Worm (Caenorhabditis elegans) whole organism, midembryonic: ENCODE data around the gene elt-1.
A peak's percentile ranks its signal among the peaks of the same experiment; 100 is the strongest.

Experiments
- T22C8.4 ChIP-seq: fragments of 200-800 bp; sonication (Bioruptor generic); IDR thresholded peaks from 2 replicates; pipeline ENCODE4 v1.3.6; 2022; ENCODE audit warnings: missing genetic modification characterization, missing compliant biosample characterization
- cog-1 ChIP-seq: sonication (generic microtip); optimal IDR thresholded peaks from 2 replicates; lab custom pipeline; 2016; ENCODE audit warnings: missing genetic modification characterization, missing compliant biosample characterization
- flt-1 ChIP-seq: fragments of 200-800 bp; sonication (Bioruptor generic); IDR thresholded peaks from 2 replicates; pipeline ENCODE4 v1.3.6; 2022; ENCODE audit warnings: missing genetic modification characterization, missing compliant biosample characterization
- klf-2 ChIP-seq: fragments of 200-800 bp; sonication (Bioruptor generic); conservative IDR thresholded peaks from 2 replicates; pipeline ENCODE4 v1.3.6; 2022; ENCODE audit warnings: missing genetic modification reagents, missing genetic modification characterization, missing compliant biosample characterization
- med-1 ChIP-seq: sonication (generic microtip); optimal IDR thresholded peaks from 2 replicates; lab custom pipeline; 2017; ENCODE audit warnings: missing genetic modification characterization, mild to moderate bottlenecking, missing compliant biosample characterization, antibody characterized with exemption, missing genetic modification reagents; ENCODE audit not compliant: insufficient read depth
- ref-1 ChIP-seq: fragments of 200-800 bp; sonication (Bioruptor generic); conservative IDR thresholded peaks from 2 replicates; pipeline ENCODE4 v1.3.6; 2022; ENCODE audit warnings: missing genetic modification reagents, missing genetic modification characterization, missing compliant biosample characterization
- tab-1 ChIP-seq: fragments of 200-800 bp; sonication (Bioruptor generic); IDR thresholded peaks from 2 replicates; pipeline ENCODE4 v1.3.6; 2022; ENCODE audit warnings: missing genetic modification characterization, missing compliant biosample characterization
- ztf-23 ChIP-seq: fragments of 200-800 bp; sonication (Bioruptor generic); IDR thresholded peaks from 2 replicates; pipeline ENCODE4 v1.3.6; 2022; ENCODE audit warnings: missing genetic modification reagents, missing genetic modification characterization, missing compliant biosample characterization
- ztf-29 ChIP-seq: fragments of 200-800 bp; sonication (Bioruptor generic); IDR thresholded peaks from 2 replicates; pipeline ENCODE4 v1.3.6; 2022; ENCODE audit warnings: missing genetic modification reagents, missing genetic modification characterization, missing compliant biosample characterization

The elt-1 gene

DNA sequence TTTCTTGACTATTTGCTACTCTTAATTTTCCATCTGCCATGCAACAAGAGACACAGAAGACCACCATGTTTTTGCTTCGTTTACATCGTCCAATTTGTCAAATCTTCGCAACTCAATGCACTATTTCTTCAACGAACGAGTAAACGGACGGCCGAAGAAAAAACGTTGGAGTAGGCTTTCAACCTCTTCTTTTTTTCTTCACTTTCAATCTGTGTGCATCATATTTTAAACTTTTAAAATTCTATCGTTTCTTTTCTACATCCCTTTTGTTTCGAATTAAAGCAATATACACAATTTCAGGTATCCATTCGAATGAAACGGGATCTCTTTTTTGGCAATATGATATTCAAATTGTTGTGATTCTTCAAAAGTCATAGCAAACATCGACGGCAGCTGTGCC, 43.0 kb downstream of the elt-1 start, which contains the start of gene acc-1:
TSS of gene acc-1 (plus strand) at position 301 of the 400 bp plus-strand sequence.
- TF ChIP-seq tab-1 (no peak), flt-1 (no peak), T22C8.4 (GFP tag; lab: Robert Waterston, UW) (no peak), ztf-29 (GFP tag; lab: Robert Waterston, UW) (no peak), klf-2 (GFP tag; lab: Robert Waterston, UW) (no peak), ref-1 (GFP tag; lab: Robert Waterston, UW) (no peak), cog-1 (tag; lab: Kevin White, UChicago) (no peak), ztf-23 (GFP tag; lab: Robert Waterston, UW) (no peak), med-1 (GFP tag; lab: Kevin White, UChicago) (no peak)

DNA sequence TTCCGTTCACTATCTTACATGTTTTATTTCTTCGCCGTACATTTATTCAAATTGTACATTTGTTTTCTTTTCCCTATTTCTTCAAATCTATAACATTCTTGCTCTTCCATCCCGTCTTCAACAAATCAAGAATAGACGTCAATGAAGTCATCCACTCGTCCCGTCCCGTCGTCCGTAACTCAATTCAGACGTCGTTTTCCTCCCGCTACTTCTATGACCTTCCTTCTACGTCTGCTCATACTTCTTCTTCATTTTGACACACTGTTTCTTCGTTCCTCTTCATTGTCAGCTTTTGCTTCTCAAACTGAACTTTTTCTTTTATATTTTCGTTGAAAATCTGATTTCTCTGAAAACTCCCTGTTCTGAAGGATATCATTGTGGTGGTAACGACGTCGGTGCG, 45.2 kb downstream of the elt-1 start:
- TF ChIP-seq cog-1 (tag; lab: Kevin White, UChicago) = no peak
- no peak for TF ChIP-seq T22C8.4 (GFP tag; lab: Robert Waterston, UW)
- TF ChIP-seq ztf-23 (GFP tag; lab: Robert Waterston, UW) = no peak
- TF ChIP-seq med-1 (GFP tag; lab: Kevin White, UChicago) = no peak
- TF ChIP-seq klf-2 (GFP tag; lab: Robert Waterston, UW) = no peak
- no peak for TF ChIP-seq ztf-29 (GFP tag; lab: Robert Waterston, UW)
- no peak for TF ChIP-seq ref-1 (GFP tag; lab: Robert Waterston, UW)
- no peak for TF ChIP-seq tab-1

DNA sequence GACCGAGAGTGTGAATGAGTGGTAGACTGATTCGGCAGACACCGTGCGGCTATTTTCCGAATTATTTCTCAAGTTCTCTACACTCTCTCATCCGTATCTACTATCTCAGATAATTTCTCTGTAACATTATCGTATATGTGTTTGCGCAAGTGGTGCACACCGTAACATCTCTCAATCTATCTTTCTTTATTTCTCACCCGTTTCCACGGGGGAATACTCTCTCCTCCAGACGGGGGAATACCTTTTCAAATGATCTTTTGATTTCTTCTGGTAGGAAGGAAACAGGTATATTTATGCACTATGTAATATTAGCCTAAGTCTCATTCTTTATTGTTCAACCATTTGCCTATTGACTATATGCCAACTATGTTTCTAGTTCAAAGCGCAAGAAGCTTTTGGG, 52.3 kb downstream of the elt-1 start:
- no peak for TF ChIP-seq ztf-23 (GFP tag; lab: Robert Waterston, UW)
- TF ChIP-seq T22C8.4 (GFP tag; lab: Robert Waterston, UW) = no peak
- no peak for TF ChIP-seq flt-1
- peak; percentile 17 for TF ChIP-seq cog-1 (tag; lab: Kevin White, UChicago)

DNA sequence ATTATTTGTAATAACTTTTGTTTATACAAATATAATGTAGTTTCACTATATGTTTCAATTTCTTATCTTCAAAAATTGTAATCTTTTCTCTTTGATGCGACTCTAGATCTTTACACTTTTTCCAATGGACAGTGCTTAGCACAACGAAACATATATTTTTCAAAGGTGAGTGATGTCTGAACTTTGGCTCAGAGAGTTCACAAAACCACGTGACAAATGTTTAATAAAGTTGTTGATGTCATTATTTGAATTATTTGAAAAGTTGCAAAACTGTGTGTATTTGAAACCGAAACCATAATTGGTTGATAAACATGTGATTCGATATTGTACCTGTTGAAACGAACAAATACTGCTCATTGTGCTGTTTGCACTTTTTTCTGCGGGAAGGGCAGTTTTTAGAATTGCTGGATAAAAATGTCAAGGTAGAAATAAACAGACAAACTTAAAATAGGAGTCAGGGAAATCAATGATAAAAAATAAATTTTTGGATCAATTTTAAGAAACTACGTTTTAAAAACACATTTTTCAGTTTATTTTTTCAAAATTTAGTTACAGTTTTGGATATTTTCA, 53.4 kb downstream of the elt-1 start:
- TF ChIP-seq T22C8.4 (GFP tag; lab: Robert Waterston, UW) (no peak), ztf-29 (GFP tag; lab: Robert Waterston, UW) (no peak), cog-1 (tag; lab: Kevin White, UChicago) (no peak), klf-2 (GFP tag; lab: Robert Waterston, UW) (no peak), tab-1 (no peak), flt-1 (no peak), ztf-23 (GFP tag; lab: Robert Waterston, UW) (no peak), med-1 (GFP tag; lab: Kevin White, UChicago) (no peak), ref-1 (GFP tag; lab: Robert Waterston, UW) (no peak)
